Fruit fly (Drosophila melanogaster): ENCODE data around the gene dop.
A peak's percentile ranks its signal among the peaks of the same experiment; 100 is the strongest.

The dop gene

dm6 chr3L:15590803-15591597 lies 25.2 kb downstream of the dop start (continued):
- no peak for TF ChIP-seq Optix (GFP tag; IDR thresholded peaks at IDR 0.05)
- no peak for TF ChIP-seq corto (GFP tag; optimal IDR thresholded peaks at IDR 0.05)
- TF ChIP-seq vvl (GFP tag; IDR thresholded peaks at IDR 0.05) = 0 out of 2 replicates have a peak, but pooled peaks have one; percentile 15
- no peak for TF ChIP-seq cas (GFP tag; IDR thresholded peaks at IDR 0.05)
- TF ChIP-seq CG6765 (GFP tag; optimal IDR thresholded peaks at IDR 0.05) = peak; percentile 4
- TF ChIP-seq Lpt (GFP tag; optimal IDR thresholded peaks at IDR 0.05) = no peak
- TF ChIP-seq Doc2 (GFP tag; IDR thresholded peaks at IDR 0.05) = no peak
- no peak for TF ChIP-seq Dip3 (GFP tag; optimal IDR thresholded peaks at IDR 0.05)
- TF ChIP-seq C15 (GFP tag; IDR thresholded peaks at IDR 0.05) = 0 out of 3 replicates have a peak, but pooled peaks have one; percentile 29
- no peak for TF ChIP-seq pnt (GFP tag; optimal IDR thresholded peaks at IDR 0.05)
- no peak for TF ChIP-seq CG11723 (GFP tag; optimal IDR thresholded peaks at IDR 0.05)
- TF ChIP-seq CG30403 (GFP tag; optimal IDR thresholded peaks at IDR 0.05) = no peak
- no peak for TF ChIP-seq klu (GFP tag; IDR thresholded peaks at IDR 0.05)
- TF ChIP-seq CG9727 (GFP tag; optimal IDR thresholded peaks at IDR 0.05) = no peak
- TF ChIP-seq amos (GFP tag; IDR thresholded peaks at IDR 0.05; ENCODE audit: partially characterized antibody) = no peak
- peak; percentile 15 for TF ChIP-seq eyg (GFP tag; optimal IDR thresholded peaks at IDR 0.05)
- no peak for TF ChIP-seq CG10565 (GFP tag; optimal IDR thresholded peaks at IDR 0.05)
- TF ChIP-seq trh (GFP tag; optimal IDR thresholded peaks at IDR 0.05) = no peak
- no peak for TF ChIP-seq Hr39 (optimal IDR thresholded peaks at IDR 0.05)
- no peak for TF ChIP-seq Oli (tag; optimal IDR thresholded peaks at IDR 0.05)
- no peak for TF ChIP-seq nerfin-1 (tag; optimal IDR thresholded peaks at IDR 0.05)
- TF ChIP-seq ERR (GFP tag; optimal IDR thresholded peaks at IDR 0.05) = no peak
- no peak for TF ChIP-seq CG9609 (GFP tag; optimal IDR thresholded peaks at IDR 0.05)
- peak; percentile 57 for TF ChIP-seq CG2678 (tag; optimal IDR thresholded peaks at IDR 0.05)
- TF ChIP-seq CG8089 (GFP tag; optimal IDR thresholded peaks at IDR 0.05) = no peak
- TF ChIP-seq nerfin-2 (GFP tag; IDR thresholded peaks at IDR 0.05; ENCODE audit: partially characterized antibody) = no peak
- no peak; the same call in 1 of the 2 replicates for TF ChIP-seq Drgx (GFP tag; IDR thresholded peaks at IDR 0.05)
- no peak for TF ChIP-seq CG17829 (tag; optimal IDR thresholded peaks at IDR 0.05)
- TF ChIP-seq cad (GFP tag; optimal IDR thresholded peaks at IDR 0.05) = no peak
- TF ChIP-seq vnd (GFP tag; IDR thresholded peaks at IDR 0.05; ENCODE audit: partially characterized antibody) = no peak
- no peak for TF ChIP-seq CG17361 (GFP tag; IDR thresholded peaks at IDR 0.05)
- TF ChIP-seq fd96Cb (tag; optimal IDR thresholded peaks at IDR 0.05) = no peak
- TF ChIP-seq knrl (GFP tag; IDR thresholded peaks at IDR 0.05; ENCODE audit: partially characterized antibody) = no peak
- TF ChIP-seq psq (GFP tag; optimal IDR thresholded peaks at IDR 0.05) = no peak
- no peak for TF ChIP-seq hth (optimal IDR thresholded peaks at IDR 0.05)
- no peak for TF ChIP-seq sd (tag; optimal IDR thresholded peaks at IDR 0.05)
- TF ChIP-seq pb (GFP tag; optimal IDR thresholded peaks at IDR 0.05) = no peak
- 0 out of 2 replicates have a peak, but pooled peaks have one; percentile 40 for TF ChIP-seq sob (GFP tag; IDR thresholded peaks at IDR 0.05)
- no peak for TF ChIP-seq CG15696 (tag; optimal IDR thresholded peaks at IDR 0.05)
- no peak for TF ChIP-seq CG11247 (GFP tag; IDR thresholded peaks at IDR 0.05)
- no peak for TF ChIP-seq CG8281 (tag; optimal IDR thresholded peaks at IDR 0.05)
- no peak for TF ChIP-seq CG13775 (GFP tag; optimal IDR thresholded peaks at IDR 0.05)
- no peak for TF ChIP-seq Bgb (GFP tag; IDR thresholded peaks at IDR 0.05; ENCODE audit: partially characterized antibody)
- TF ChIP-seq CG14441 (GFP tag; IDR thresholded peaks at IDR 0.05) = no peak
- 0 out of 2 replicates have a peak, but pooled peaks have one; percentile 15 for TF ChIP-seq sens-2 (GFP tag; IDR thresholded peaks at IDR 0.05)
- TF ChIP-seq Bdp1 (GFP tag; optimal IDR thresholded peaks at IDR 0.05) = no peak
- TF ChIP-seq mam (GFP tag; optimal IDR thresholded peaks at IDR 0.05) = no peak
- peak; percentile 19 for TF ChIP-seq exex (tag; optimal IDR thresholded peaks at IDR 0.05)
- no peak for TF ChIP-seq trem (tag; optimal IDR thresholded peaks at IDR 0.05)
- peak; percentile 50 for TF ChIP-seq lab (GFP tag; optimal IDR thresholded peaks at IDR 0.05)

All from whole organism, embryonic.